Worm (Caenorhabditis elegans) whole organism, young adult: ENCODE results near the gene arrd-10.

Experiments used
- D2030.7 ChIP-seq: fragments of 200-800 bp; sonication (Bioruptor generic); IDR thresholded peaks from 2 replicates; pipeline ENCODE4 v1.3.6; 2022; ENCODE audit warnings: missing genetic modification reagents, missing genetic modification characterization, missing compliant biosample characterization
- F33H1.4 ChIP-seq: fragments of 200-800 bp; sonication (Bioruptor generic); IDR thresholded peaks from 2 replicates; pipeline ENCODE4 v1.3.6; 2022; ENCODE audit warnings: missing genetic modification reagents, missing genetic modification characterization, missing compliant biosample characterization
- K12H6.12 ChIP-seq: fragments of 200-800 bp; sonication (Bioruptor generic); optimal IDR thresholded peaks from 2 replicates; lab custom pipeline; 2018; ENCODE audit warnings: mild to moderate bottlenecking, missing genetic modification characterization, missing compliant biosample characterization
- Y53F4B.3 ChIP-seq: fragments of 200-800 bp; sonication (Bioruptor generic); IDR thresholded peaks from 2 replicates; pipeline ENCODE4 v1.3.6; 2022; ENCODE audit warnings: missing genetic modification reagents, missing genetic modification characterization, missing compliant biosample characterization
- Y53G8AR.9 ChIP-seq: fragments of 200-800 bp; sonication (Bioruptor generic); conservative IDR thresholded peaks from 2 replicates; pipeline ENCODE4 v1.3.6; 2022; ENCODE audit warnings: missing genetic modification reagents, missing genetic modification characterization, missing compliant biosample characterization
- Y56A3A.18 ChIP-seq: fragments of 200-800 bp; sonication (Bioruptor generic); IDR thresholded peaks from 2 replicates; pipeline ENCODE4 v1.3.6; 2022; ENCODE audit warnings: missing genetic modification reagents, missing genetic modification characterization, missing compliant biosample characterization
- Y79H2A.3 ChIP-seq: fragments of 200-800 bp; sonication (Bioruptor generic); conservative IDR thresholded peaks from 2 replicates; pipeline ENCODE4 v1.3.6; 2022; ENCODE audit warnings: missing genetic modification reagents, missing genetic modification characterization, missing compliant biosample characterization
- ZK185.1 ChIP-seq: sonication (generic microtip); optimal IDR thresholded peaks from 2 replicates; lab custom pipeline; 2016; ENCODE audit warnings: mild to moderate bottlenecking, missing genetic modification characterization, missing compliant biosample characterization; ENCODE audit not compliant: poor library complexity, severe bottlenecking
- atf-7 ChIP-seq: sonication (generic microtip); optimal IDR thresholded peaks from 2 replicates; lab custom pipeline; 2017; ENCODE audit warnings: mild to moderate bottlenecking, missing genetic modification characterization, missing compliant biosample characterization
- attf-3 ChIP-seq: fragments of 200-800 bp; sonication (Bioruptor generic); conservative IDR thresholded peaks from 2 replicates; pipeline ENCODE4 v1.3.6; 2022; ENCODE audit warnings: missing genetic modification reagents, missing genetic modification characterization, missing compliant biosample characterization
- bed-1 ChIP-seq: fragments of 200-800 bp; sonication (Bioruptor generic); IDR thresholded peaks from 2 replicates; pipeline ENCODE4 v1.3.6; 2022; ENCODE audit warnings: missing genetic modification reagents, missing genetic modification characterization, missing compliant biosample characterization
- cebp-1 ChIP-seq, 2 experiments: fragments of 200-800 bp in 1 of 2; sonication (Bioruptor generic) in 1 of 2; sonication (generic microtip) in 1 of 2; IDR thresholded peaks in 1 of 2; optimal IDR thresholded peaks in 1 of 2; 2 replicates each; pipeline versions ENCODE4 v1.3.6 to Lab custom; 2017 to 2022; ENCODE audit warnings: missing compliant biosample characterization in 2 of 2, missing genetic modification characterization in 2 of 2, mild to moderate bottlenecking in 1 of 2, missing genetic modification reagents in 1 of 2, moderate library complexity in 1 of 2
- cebp-2 ChIP-seq: fragments of 200-800 bp; sonication (Bioruptor generic); IDR thresholded peaks from 2 replicates; pipeline ENCODE4 v1.3.6; 2022; ENCODE audit warnings: missing genetic modification characterization, missing compliant biosample characterization
- ceh-100 ChIP-seq: fragments of 200-800 bp; sonication (Bioruptor generic); IDR thresholded peaks from 2 replicates; pipeline ENCODE4 v1.3.6; 2022; ENCODE audit warnings: missing genetic modification reagents, missing genetic modification characterization, missing compliant biosample characterization
- ceh-58 ChIP-seq: fragments of 200-800 bp; sonication (Bioruptor generic); IDR thresholded peaks from 2 replicates; pipeline ENCODE4 v1.3.6; 2022; ENCODE audit warnings: missing genetic modification characterization, missing compliant biosample characterization
- ceh-91 ChIP-seq: fragments of 200-800 bp; sonication (Bioruptor generic); IDR thresholded peaks from 2 replicates; pipeline ENCODE4 v1.3.6; 2022; ENCODE audit warnings: missing genetic modification reagents, missing genetic modification characterization, missing compliant biosample characterization
- dpff-1 ChIP-seq: sonication (generic microtip); optimal IDR thresholded peaks from 2 replicates; lab custom pipeline; 2017; ENCODE audit warnings: mild to moderate bottlenecking, missing genetic modification characterization, missing compliant biosample characterization
- dpl-1 ChIP-seq: fragments of 150-350 bp; optimal IDR thresholded peaks from 2 replicates; lab custom pipeline; 2014; ENCODE audit warnings: missing biosample characterization, missing genetic modification reagents, missing genetic modification characterization
- efl-1 ChIP-seq: fragments of 150-350 bp; optimal IDR thresholded peaks from 2 replicates; lab custom pipeline; 2014; ENCODE audit warnings: missing biosample characterization, missing genetic modification reagents, missing genetic modification characterization
- him-1 ChIP-seq: sonication (generic microtip); optimal IDR thresholded peaks from 2 replicates; lab custom pipeline; 2016; ENCODE audit warnings: missing genotype, missing genetic modification reagents, missing genetic modification characterization, missing compliant biosample characterization
- hmg-1.2 ChIP-seq: fragments of 200-800 bp; sonication (Bioruptor generic); IDR thresholded peaks from 2 replicates; pipeline ENCODE4 v1.3.6; 2022; ENCODE audit warnings: missing genetic modification reagents, missing genetic modification characterization, missing compliant biosample characterization
- hsf-1 ChIP-seq: fragments of 200-800 bp; sonication (Bioruptor generic); IDR thresholded peaks from 2 replicates; pipeline ENCODE4 v1.3.6; 2022; ENCODE audit warnings: missing genetic modification reagents, missing genetic modification characterization, missing compliant biosample characterization
- lin-54 ChIP-seq: fragments of 200-800 bp; sonication (Bioruptor generic); optimal IDR thresholded peaks from 2 replicates; lab custom pipeline; 2018; ENCODE audit warnings: mild to moderate bottlenecking, missing genetic modification characterization, missing compliant biosample characterization
- madf-3 ChIP-seq: fragments of 200-800 bp; sonication (Bioruptor generic); IDR thresholded peaks from 2 replicates; pipeline ENCODE4 v1.3.6; 2022; ENCODE audit warnings: missing genetic modification reagents, missing genetic modification characterization, missing compliant biosample characterization
- mcd-1 ChIP-seq: fragments of 200-800 bp; sonication (Bioruptor generic); IDR thresholded peaks from 2 replicates; pipeline ENCODE4 v1.3.6; 2022; ENCODE audit warnings: missing genetic modification reagents, missing genetic modification characterization, missing compliant biosample characterization
- nfyb-1 ChIP-seq: fragments of 200-800 bp; sonication (Bioruptor generic); IDR thresholded peaks from 2 replicates; pipeline ENCODE4 v1.3.6; 2022; ENCODE audit warnings: missing genetic modification reagents, missing genetic modification characterization, missing compliant biosample characterization
- nhr-120 ChIP-seq: fragments of 200-800 bp; sonication (Bioruptor generic); IDR thresholded peaks from 2 replicates; pipeline ENCODE4 v1.3.6; 2022; ENCODE audit warnings: missing genetic modification characterization, missing compliant biosample characterization
- nhr-179 ChIP-seq: sonication (generic microtip); optimal IDR thresholded peaks from 2 replicates; lab custom pipeline; 2016; ENCODE audit warnings: mild to moderate bottlenecking, missing genetic modification characterization, missing compliant biosample characterization
- nhr-80 ChIP-seq: sonication (generic microtip); optimal IDR thresholded peaks from 2 replicates; lab custom pipeline; 2016; ENCODE audit warnings: missing genetic modification characterization, missing compliant biosample characterization
- nhr-90 ChIP-seq: sonication (generic microtip); optimal IDR thresholded peaks from 2 replicates; lab custom pipeline; 2016; ENCODE audit warnings: missing genotype, mild to moderate bottlenecking, missing genetic modification characterization, missing compliant biosample characterization
- snpc-1.1 ChIP-seq: sonication (generic microtip); optimal IDR thresholded peaks from 2 replicates; lab custom pipeline; 2017; ENCODE audit warnings: missing genetic modification characterization, mild to moderate bottlenecking, missing compliant biosample characterization, antibody characterized with exemption, moderate library complexity, missing genotype, missing genetic modification reagents; ENCODE audit not compliant: insufficient read depth
- snpc-1.3 ChIP-seq: sonication (generic microtip); optimal IDR thresholded peaks from 2 replicates; lab custom pipeline; 2017; ENCODE audit warnings: missing genetic modification characterization, mild to moderate bottlenecking, missing compliant biosample characterization, antibody characterized with exemption, moderate library complexity, missing genotype, missing genetic modification reagents; ENCODE audit not compliant: insufficient read depth
- snpc-3.4 ChIP-seq: sonication (generic microtip); optimal IDR thresholded peaks from 2 replicates; lab custom pipeline; 2017; ENCODE audit warnings: missing genetic modification characterization, mild to moderate bottlenecking, missing compliant biosample characterization, antibody characterized with exemption, moderate library complexity, missing genotype, missing genetic modification reagents
- snpc-4 ChIP-seq, 5 experiments: fragments of 150-350 bp in 1 of 5; sonication (generic microtip) in 4 of 5; optimal IDR thresholded peaks; 2 replicates each; lab custom pipeline; 2014 to 2018; ENCODE audit warnings: missing genetic modification characterization in 5 of 5, missing biosample characterization in 3 of 5, antibody characterized with exemption in 2 of 5, mild to moderate bottlenecking in 2 of 5, missing compliant biosample characterization in 2 of 5, missing genotype in 2 of 5, moderate library complexity in 2 of 5, missing genetic modification reagents in 1 of 5
- somi-1 ChIP-seq: fragments of 200-800 bp; sonication (Bioruptor generic); optimal IDR thresholded peaks from 2 replicates; lab custom pipeline; 2018; ENCODE audit warnings: mild to moderate bottlenecking, missing genetic modification characterization, missing compliant biosample characterization
- tbp1 ChIP-seq: fragments of 200-800 bp; sonication (Bioruptor generic); optimal IDR thresholded peaks from 2 replicates; lab custom pipeline; 2018; ENCODE audit warnings: mild to moderate bottlenecking, missing genetic modification characterization, missing compliant biosample characterization
- tlf-1 ChIP-seq: fragments of 200-800 bp; sonication (Bioruptor generic); optimal IDR thresholded peaks from 2 replicates; lab custom pipeline; 2018; ENCODE audit warnings: mild to moderate bottlenecking, missing genetic modification characterization, missing compliant biosample characterization
- unc-130 ChIP-seq: sonication (generic microtip); optimal IDR thresholded peaks from 2 replicates; lab custom pipeline; 2016; ENCODE audit warnings: missing genetic modification reagents, missing genetic modification characterization, missing compliant biosample characterization
- xnd-1 ChIP-seq: sonication (generic microtip); optimal IDR thresholded peaks from 2 replicates; lab custom pipeline; 2016; ENCODE audit warnings: missing genotype, missing genetic modification reagents, missing genetic modification characterization, missing compliant biosample characterization
- ztf-18 ChIP-seq: sonication (generic microtip); optimal IDR thresholded peaks from 2 replicates; lab custom pipeline; 2016; ENCODE audit warnings: missing genotype, mild to moderate bottlenecking, missing genetic modification characterization, missing compliant biosample characterization
- ztf-25 ChIP-seq: fragments of 200-800 bp; sonication (Bioruptor generic); IDR thresholded peaks from 2 replicates; pipeline ENCODE4 v1.3.6; 2022; ENCODE audit warnings: missing genetic modification reagents, missing genetic modification characterization, missing compliant biosample characterization
- ztf-28 ChIP-seq: fragments of 200-800 bp; sonication (Bioruptor generic); IDR thresholded peaks from 2 replicates; pipeline ENCODE4 v1.3.6; 2022; ENCODE audit warnings: missing genetic modification reagents, missing genetic modification characterization, missing compliant biosample characterization
- ztf-3 ChIP-seq: fragments of 200-800 bp; sonication (Bioruptor generic); optimal IDR thresholded peaks from 2 replicates; lab custom pipeline; 2018; ENCODE audit warnings: mild to moderate bottlenecking, missing genetic modification characterization, missing compliant biosample characterization

arrd-10 gene

ce11 chrII:12914514-12915075, 25.3 kb upstream of the arrd-10 start, which contains the start of gene F35C5.12 (continued):
- TF ChIP-seq xnd-1: peak; percentile 5
- no peak for TF ChIP-seq ztf-3 (GFP tag; lab: Kevin White, UChicago)
- TF ChIP-seq Y56A3A.18 (GFP tag; lab: Robert Waterston, UW): no peak
- TF ChIP-seq F33H1.4 (GFP tag; lab: Robert Waterston, UW): peak; percentile 52
- peak; percentile 13 for TF ChIP-seq him-1 (tag; lab: Kevin White, UChicago)
- no peak for TF ChIP-seq somi-1
- TF ChIP-seq D2030.7 (GFP tag; lab: Robert Waterston, UW): peak; percentile 56
- TF ChIP-seq unc-130 (GFP tag; lab: Kevin White, UChicago): peak; percentile 10
- TF ChIP-seq lin-54 (GFP tag; lab: Kevin White, UChicago): peak; percentile 86

ce11 chrII:12918960-12919553, 20.8 kb upstream of the arrd-10 start, which contains the start of the genes F58G1.2 and wago-4:
Gene F58G1.2, minus strand, starts transcription at chrII:12919010.
Gene wago-4, plus strand, starts transcription at chrII:12919551.
- TF ChIP-seq ztf-28 (GFP tag; lab: Robert Waterston, UW) (0 out of 2 replicates have a peak, but pooled peaks have one; percentile 70), ceh-100 (GFP tag; lab: Robert Waterston, UW) (0 out of 2 replicates have a peak, but pooled peaks have one; percentile 13), nhr-179 (tag; lab: Kevin White, UChicago) (no peak), cebp-1 (GFP tag; IDR thresholded peaks at IDR 0.05; lab: Robert Waterston, UW) (no peak), cebp-1 (tag; optimal IDR thresholded peaks at IDR 0.05; lab: Kevin White, UChicago) (peak; percentile 51), ztf-3 (GFP tag; lab: Kevin White, UChicago) (no peak), snpc-4 (GFP tag; optimal IDR thresholded peaks at IDR 0.05; lab: Kevin White, UChicago) (no peak), snpc-4 (tag; optimal IDR thresholded peaks at IDR 0.05; lab: Kevin White, UChicago) (peak in 3 of 4 experiments; percentile 26 to 50 (median 30)), atf-7 (no peak), nfyb-1 (GFP tag; lab: Robert Waterston, UW) (no peak), snpc-1.3 (tag; lab: Kevin White, UChicago) (peak; percentile 53), mcd-1 (GFP tag; lab: Robert Waterston, UW) (peak; percentile 60), tlf-1 (GFP tag; lab: Kevin White, UChicago) (peak; percentile 43), efl-1 (GFP tag; lab: Kevin White, UChicago) (peak; percentile 90), ceh-58 (GFP tag; lab: Robert Waterston, UW) (no peak), ztf-25 (GFP tag; lab: Robert Waterston, UW) (no peak), nhr-80 (no peak), dpl-1 (GFP tag; lab: Kevin White, UChicago) (peak; percentile 88), hmg-1.2 (GFP tag; lab: Robert Waterston, UW) (peak; percentile 37; the same call in 1 of the 2 replicates), madf-3 (GFP tag; lab: Robert Waterston, UW) (no peak), bed-1 (GFP tag; lab: Robert Waterston, UW) (no peak), snpc-1.1 (peak; percentile 73), ZK185.1 (tag; lab: Kevin White, UChicago) (no peak), F33H1.4 (GFP tag; lab: Robert Waterston, UW) (peak; percentile 96), cebp-2 (GFP tag; lab: Robert Waterston, UW) (no peak), nhr-120 (no peak), attf-3 (GFP tag; lab: Robert Waterston, UW) (peak; percentile 100), ceh-91 (peak; percentile 92), dpff-1 (tag; lab: Kevin White, UChicago) (no peak), Y79H2A.3 (0 out of 2 replicates have a peak, but pooled peaks have one; percentile 24), tbp1 (peak; percentile 46), unc-130 (GFP tag; lab: Kevin White, UChicago) (peak; percentile 10), hsf-1 (GFP tag; lab: Robert Waterston, UW) (peak; percentile 79), Y53F4B.3 (GFP tag; lab: Robert Waterston, UW) (peak; percentile 36; the same call in 1 of the 2 replicates), Y53G8AR.9 (GFP tag; lab: Robert Waterston, UW) (no peak), K12H6.12 (tag; lab: Kevin White, UChicago) (no peak), ztf-18 (tag; lab: Kevin White, UChicago) (no peak), nhr-90 (tag; lab: Kevin White, UChicago) (no peak), snpc-3.4 (tag; lab: Kevin White, UChicago) (peak; percentile 79)
